Fruit fly (Drosophila melanogaster) whole organism, embryonic: ENCODE measurements around the gene CG15152.
A peak's percentile ranks its signal among the peaks of the same experiment; 100 is the strongest.

ENCODE experiments used
- Asciz ChIP-seq: fragments of 200-800 bp; sonication (Bioruptor generic); optimal IDR thresholded peaks from 2 replicates; lab custom pipeline; 2017; ENCODE audit warnings: missing biosample characterization, mild to moderate bottlenecking, missing genetic modification characterization, missing genetic modification reagents
- B-H2 ChIP-seq: fragments of 200-800 bp; sonication (Bioruptor generic); optimal IDR thresholded peaks from 2 replicates; lab custom pipeline; 2018; ENCODE audit warnings: missing biosample characterization, mild to moderate bottlenecking, missing genetic modification characterization
- CG10267 ChIP-seq: fragments of 200-800 bp; sonication (Bioruptor generic); optimal IDR thresholded peaks from 2 replicates; lab custom pipeline; 2018; ENCODE audit warnings: missing biosample characterization, mild to moderate bottlenecking, missing genetic modification characterization, moderate library complexity
- CG12104 ChIP-seq: fragments of 200-800 bp; sonication (Bioruptor generic); optimal IDR thresholded peaks from 3 replicates; lab custom pipeline; 2016; ENCODE audit warnings: missing biosample characterization, missing genetic modification characterization
- CG12744 ChIP-seq: fragments of 200-800 bp; sonication (Bioruptor generic); optimal IDR thresholded peaks from 2 replicates; lab custom pipeline; 2016; ENCODE audit warnings: missing biosample characterization, missing genetic modification characterization
- CG14050 ChIP-seq: fragments of 200-800 bp; sonication (Bioruptor generic); IDR thresholded peaks from 3 replicates; pipeline ENCODE4 v1.3.6; 2022; ENCODE audit warnings: missing biosample characterization, missing genetic modification characterization
- CG14441 ChIP-seq: fragments of 200-800 bp; sonication (Bioruptor generic); IDR thresholded peaks from 2 replicates; pipeline ENCODE4 v1.3.6; 2022; ENCODE audit warnings: missing biosample characterization, missing genetic modification characterization
- CG1529 ChIP-seq: fragments of 200-800 bp; sonication (Bioruptor generic); optimal IDR thresholded peaks from 3 replicates; lab custom pipeline; 2018; ENCODE audit warnings: missing biosample characterization, missing genetic modification characterization
- CG17361 ChIP-seq: fragments of 200-800 bp; sonication (Bioruptor generic); IDR thresholded peaks from 3 replicates; pipeline ENCODE4 v1.3.6; 2022; ENCODE audit warnings: missing biosample characterization, missing genetic modification characterization
- CG17829 ChIP-seq: fragments of 200-800 bp; optimal IDR thresholded peaks from 2 replicates; lab custom pipeline; 2019; ENCODE audit warnings: missing biosample characterization, mild to moderate bottlenecking, missing genetic modification characterization, moderate library complexity
- CG2129 ChIP-seq: fragments of 200-800 bp; sonication (Bioruptor generic); IDR thresholded peaks from 2 replicates; pipeline ENCODE4 v1.3.6; 2022; ENCODE audit warnings: missing biosample characterization, missing genetic modification characterization; ENCODE audit not compliant: partially characterized antibody
- CG2202 ChIP-seq: fragments of 200-800 bp; sonication (Bioruptor generic); optimal IDR thresholded peaks from 2 replicates; lab custom pipeline; 2018; ENCODE audit warnings: missing biosample characterization, mild to moderate bottlenecking, missing genetic modification characterization
- CG3281 ChIP-seq: fragments of 200-800 bp; sonication (Bioruptor generic); optimal IDR thresholded peaks from 3 replicates; lab custom pipeline; 2017; ENCODE audit warnings: missing biosample characterization, mild to moderate bottlenecking, missing genetic modification characterization
- CG34224 ChIP-seq: fragments of 200-800 bp; sonication (Bioruptor generic); IDR thresholded peaks from 3 replicates; pipeline ENCODE4 v1.3.6; 2022; ENCODE audit warnings: missing biosample characterization, missing genetic modification characterization; ENCODE audit not compliant: partially characterized antibody
- CG6683 ChIP-seq: fragments of 200-800 bp; sonication (Bioruptor generic); optimal IDR thresholded peaks from 2 replicates; lab custom pipeline; 2017; ENCODE audit warnings: missing biosample characterization, mild to moderate bottlenecking, missing genetic modification characterization, missing genetic modification reagents
- CG6765 ChIP-seq: fragments of 200-800 bp; sonication (Bioruptor generic); optimal IDR thresholded peaks from 3 replicates; lab custom pipeline; 2017; ENCODE audit warnings: missing biosample characterization, mild to moderate bottlenecking, missing genetic modification characterization
- CG8290 ChIP-seq, 3 experiments: fragments of 200-800 bp; sonication (Bioruptor generic); optimal IDR thresholded peaks; 2 replicates each; lab custom pipeline; 2016 to 2019; ENCODE audit warnings: missing biosample characterization in 3 of 3, missing genetic modification characterization in 3 of 3, mild to moderate bottlenecking in 2 of 3, moderate library complexity in 1 of 3
- Deaf1 ChIP-seq: fragments of 200-800 bp; optimal IDR thresholded peaks from 3 replicates; lab custom pipeline; 2019; ENCODE audit warnings: missing biosample characterization, mild to moderate bottlenecking, missing genetic modification characterization, moderate library complexity
- Ets97D ChIP-seq: fragments of 200-800 bp; sonication (Bioruptor generic); optimal IDR thresholded peaks from 3 replicates; lab custom pipeline; 2016; ENCODE audit warnings: missing biosample characterization, missing genetic modification characterization
- HmgD ChIP-seq: fragments of 200-800 bp; sonication (Bioruptor generic); optimal IDR thresholded peaks from 3 replicates; lab custom pipeline; 2016; ENCODE audit warnings: missing biosample characterization, missing genetic modification characterization
- NC2β ChIP-seq: fragments of 200-800 bp; sonication (Bioruptor generic); optimal IDR thresholded peaks from 2 replicates; lab custom pipeline; 2016; ENCODE audit warnings: missing biosample characterization, missing genetic modification characterization
- Nf-YC ChIP-seq: fragments of 200-800 bp; optimal IDR thresholded peaks from 3 replicates; lab custom pipeline; 2019; ENCODE audit warnings: missing biosample characterization, mild to moderate bottlenecking, missing genetic modification characterization, moderate library complexity
- Oaz ChIP-seq: fragments of 200-800 bp; sonication (Bioruptor generic); IDR thresholded peaks from 2 replicates; pipeline ENCODE4 v1.3.6; 2022; ENCODE audit warnings: missing biosample characterization, missing genetic modification characterization
- Sox102F ChIP-seq: fragments of 200-800 bp; sonication (Bioruptor generic); optimal IDR thresholded peaks from 2 replicates; lab custom pipeline; 2018; ENCODE audit warnings: missing biosample characterization, mild to moderate bottlenecking, missing genetic modification characterization, moderate library complexity
- Stat92E ChIP-seq, 3 experiments: fragments of >200 bp in 2 of 3; fragments of 200-800 bp in 1 of 3; sonication (Bioruptor generic) in 1 of 3; optimal IDR thresholded peaks; 2 replicates each; lab custom pipeline; 2017 to 2019; ENCODE audit warnings: missing biosample characterization in 3 of 3, missing genetic modification characterization in 3 of 3, mild to moderate bottlenecking in 1 of 3, moderate library complexity in 1 of 3
- cad ChIP-seq: fragments of >200 bp; optimal IDR thresholded peaks from 2 replicates; lab custom pipeline; 2017; ENCODE audit warnings: missing biosample characterization, missing genetic modification characterization
- chif ChIP-seq, 2 experiments: fragments of 200-800 bp; sonication (Bioruptor generic); optimal IDR thresholded peaks; 3 replicates each; lab custom pipeline; 2016; ENCODE audit warnings: missing biosample characterization in 2 of 2, missing genetic modification characterization in 2 of 2
- dan ChIP-seq: fragments of 200-800 bp; sonication (Bioruptor generic); IDR thresholded peaks from 2 replicates; pipeline ENCODE4 v1.3.6; 2022; ENCODE audit warnings: missing biosample characterization, missing genetic modification characterization
- emc ChIP-seq: fragments of 200-800 bp; sonication (Bioruptor generic); optimal IDR thresholded peaks from 2 replicates; lab custom pipeline; 2016; ENCODE audit warnings: missing biosample characterization, missing genetic modification characterization
- ems ChIP-seq: fragments of 200-800 bp; sonication (Bioruptor generic); optimal IDR thresholded peaks from 3 replicates; lab custom pipeline; 2016; ENCODE audit warnings: missing biosample characterization, missing genetic modification characterization
- fd96Cb ChIP-seq: fragments of 200-800 bp; sonication (Bioruptor generic); optimal IDR thresholded peaks from 2 replicates; lab custom pipeline; 2018; ENCODE audit warnings: missing biosample characterization, mild to moderate bottlenecking, missing genetic modification characterization, moderate library complexity
- gfzf ChIP-seq: fragments of 200-800 bp; sonication (Bioruptor generic); optimal IDR thresholded peaks from 2 replicates; lab custom pipeline; 2016; ENCODE audit warnings: missing biosample characterization, mild to moderate bottlenecking, missing genetic modification characterization, moderate library complexity
- gt ChIP-seq: fragments of 200-800 bp; sonication (Bioruptor generic); IDR thresholded peaks from 2 replicates; pipeline ENCODE4 v1.3.6; 2022; ENCODE audit warnings: missing biosample characterization, missing genetic modification characterization
- lab ChIP-seq: fragments of 200-800 bp; sonication (Bioruptor generic); optimal IDR thresholded peaks from 3 replicates; lab custom pipeline; 2017; ENCODE audit warnings: missing biosample characterization, missing genetic modification characterization, mild to moderate bottlenecking, moderate library complexity, missing genetic modification reagents
- lov ChIP-seq, 2 experiments: fragments of 200-800 bp in 1 of 2; fragments of >200 bp in 1 of 2; sonication (Bioruptor generic) in 1 of 2; IDR thresholded peaks in 1 of 2; optimal IDR thresholded peaks in 1 of 2; 2 replicates in 1 of 2; 3 replicates in 1 of 2; pipeline versions ENCODE4 v1.3.6 to Lab custom; 2017 to 2022; ENCODE audit warnings: missing biosample characterization in 1 of 2, missing genetic modification characterization in 1 of 2
- mam ChIP-seq: fragments of 200-800 bp; sonication (Bioruptor generic); optimal IDR thresholded peaks from 3 replicates; lab custom pipeline; 2016; ENCODE audit warnings: missing biosample characterization, missing genetic modification characterization
- nmo ChIP-seq: fragments of 200-800 bp; sonication (Bioruptor generic); optimal IDR thresholded peaks from 2 replicates; lab custom pipeline; 2018; ENCODE audit warnings: missing biosample characterization, mild to moderate bottlenecking, missing genetic modification characterization, moderate library complexity
- org-1 ChIP-seq: fragments of 200-800 bp; sonication (Bioruptor generic); optimal IDR thresholded peaks from 2 replicates; lab custom pipeline; 2017; ENCODE audit warnings: missing biosample characterization, missing genetic modification characterization
- pan ChIP-seq, 4 experiments: fragments of >200 bp in 3 of 4; fragments of 200-800 bp in 1 of 4; sonication (Bioruptor generic) in 1 of 4; optimal IDR thresholded peaks in 3 of 4; IDR thresholded peaks in 1 of 4; 2 replicates each; pipeline versions ENCODE4 v1.3.6 to Lab custom; 2017 to 2022; ENCODE audit warnings: missing biosample characterization in 2 of 4, missing genetic modification characterization in 2 of 4, mixed read lengths in 1 of 4
- schlank ChIP-seq: fragments of 200-800 bp; sonication (Bioruptor generic); optimal IDR thresholded peaks from 2 replicates; lab custom pipeline; 2018; ENCODE audit warnings: missing biosample characterization, mild to moderate bottlenecking, missing genetic modification characterization
- sim ChIP-seq: fragments of 200-800 bp; sonication (Bioruptor generic); IDR thresholded peaks from 2 replicates; pipeline ENCODE4 v1.3.6; 2022; ENCODE audit warnings: missing biosample characterization, missing genetic modification characterization
- slp2 ChIP-seq: fragments of 200-800 bp; sonication (Bioruptor generic); optimal IDR thresholded peaks from 2 replicates; lab custom pipeline; 2016; ENCODE audit warnings: missing biosample characterization, missing genetic modification characterization
- sqz ChIP-seq: fragments of 200-800 bp; sonication (Bioruptor generic); optimal IDR thresholded peaks from 3 replicates; lab custom pipeline; 2018; ENCODE audit warnings: missing biosample characterization, mild to moderate bottlenecking, missing genetic modification characterization
- tap ChIP-seq: fragments of 200-800 bp; optimal IDR thresholded peaks from 3 replicates; lab custom pipeline; 2019; ENCODE audit warnings: missing biosample characterization, mild to moderate bottlenecking, missing genetic modification characterization, moderate library complexity
- wdn ChIP-seq: fragments of 200-800 bp; sonication (Bioruptor generic); IDR thresholded peaks from 2 replicates; pipeline ENCODE4 v1.3.6; 2022; ENCODE audit warnings: missing biosample characterization, missing genetic modification characterization
- zfh2 ChIP-seq: fragments of 200-800 bp; sonication (Bioruptor generic); optimal IDR thresholded peaks from 2 replicates; lab custom pipeline; 2016; ENCODE audit warnings: missing biosample characterization, missing genetic modification characterization

CG15152 gene

dm6 chr2L:18141471-18142345 lies 27.4 kb downstream of the CG15152 start (continued):
- peak; percentile 31 for TF ChIP-seq slp2 (GFP tag; lab: Kevin White, UChicago)
- peak; percentile 65 for TF ChIP-seq CG10267
- TF ChIP-seq gfzf (GFP tag; lab: Kevin White, UChicago) = no peak
- no peak for TF ChIP-seq sim (GFP tag; lab: Robert Waterston, UW)
- TF ChIP-seq gt (GFP tag; lab: Robert Waterston, UW) = no peak
- TF ChIP-seq org-1 (GFP tag; lab: Kevin White, UChicago) = peak; percentile 57
- TF ChIP-seq Asciz (GFP tag; lab: Kevin White, UChicago) = peak; percentile 83
- TF ChIP-seq CG14050 (GFP tag; lab: Robert Waterston, UW) = peak; percentile 32; the same call in 2 of the 3 replicates
- peak; percentile 9 for TF ChIP-seq NC2β
- peak; percentile 58 for TF ChIP-seq CG6765 (GFP tag; lab: Kevin White, UChicago)
- no peak for TF ChIP-seq HmgD (GFP tag; lab: Kevin White, UChicago)
- peak; percentile 39 to 64 for TF ChIP-seq chif (GFP tag; optimal IDR thresholded peaks at IDR 0.05; lab: Kevin White, UChicago)
- peak; percentile 47 for TF ChIP-seq CG6683 (GFP tag; lab: Kevin White, UChicago)
- TF ChIP-seq B-H2 (GFP tag; lab: Kevin White, UChicago) = no peak
- peak; percentile 51 for TF ChIP-seq CG14441 (GFP tag; lab: Robert Waterston, UW)
- TF ChIP-seq CG8290 (GFP tag; optimal IDR thresholded peaks at IDR 0.05; lab: Kevin White, UChicago) = peak; percentile 12
- peak in 1 of 2 experiments; percentile 54 for TF ChIP-seq CG8290 (tag; optimal IDR thresholded peaks at IDR 0.05; lab: Kevin White, UChicago)
- peak; percentile 52 for TF ChIP-seq fd96Cb (tag; lab: Kevin White, UChicago)
- TF ChIP-seq lov (optimal IDR thresholded peaks at IDR 0.05; lab: Kevin White, UChicago) = no peak
- 0 out of 3 replicates have a peak, but pooled peaks have one; percentile 26 for TF ChIP-seq lov (GFP tag; IDR thresholded peaks at IDR 0.05; lab: Robert Waterston, UW)
- TF ChIP-seq pan (optimal IDR thresholded peaks at IDR 0.05; lab: Kevin White, UChicago) = no peak
- TF ChIP-seq pan (GFP tag; optimal IDR thresholded peaks at IDR 0.05 in 1 of 2, IDR thresholded peaks at IDR 0.05 in 1 of 2) = peak in 1 of 2 experiments; percentile 61
- TF ChIP-seq schlank (tag; lab: Kevin White, UChicago) = peak; percentile 25
- TF ChIP-seq lab = peak; percentile 71
- peak; percentile 40 for TF ChIP-seq ems (GFP tag; lab: Kevin White, UChicago)
- TF ChIP-seq CG17361 (GFP tag; lab: Robert Waterston, UW) = peak; percentile 83
- TF ChIP-seq wdn = 0 out of 2 replicates have a peak, but pooled peaks have one; percentile 8
- TF ChIP-seq sqz = peak; percentile 23
- TF ChIP-seq zfh2 = peak; percentile 52
- peak; percentile 10 for TF ChIP-seq Ets97D
- peak; percentile 8 for TF ChIP-seq CG2202 (tag; lab: Kevin White, UChicago)
- no peak for TF ChIP-seq CG34224 (GFP tag; lab: Robert Waterston, UW)
- no peak for TF ChIP-seq CG12744 (GFP tag; lab: Kevin White, UChicago)
- TF ChIP-seq CG17829 (tag; lab: Kevin White, UChicago) = peak; percentile 62
- TF ChIP-seq Sox102F (GFP tag; lab: Kevin White, UChicago) = peak; percentile 79
- peak; percentile 57 for TF ChIP-seq CG1529 (GFP tag; lab: Kevin White, UChicago)
- TF ChIP-seq CG3281 (GFP tag; lab: Kevin White, UChicago) = peak; percentile 68
- peak; percentile 10 for TF ChIP-seq emc (GFP tag; lab: Kevin White, UChicago)
- peak; percentile 41 for TF ChIP-seq Nf-YC (tag; lab: Kevin White, UChicago)
- TF ChIP-seq nmo (GFP tag; lab: Kevin White, UChicago) = peak; percentile 68
- TF ChIP-seq CG12104 (GFP tag; lab: Kevin White, UChicago) = peak; percentile 48
- TF ChIP-seq cad (GFP tag; lab: Kevin White, UChicago) = no peak
- TF ChIP-seq tap = peak; percentile 46
- no peak for TF ChIP-seq CG2129 (GFP tag; lab: Robert Waterston, UW)
- TF ChIP-seq dan (GFP tag; lab: Robert Waterston, UW) = no peak
- 0 out of 2 replicates have a peak, but pooled peaks have one; percentile 14 for TF ChIP-seq Oaz (GFP tag; lab: Robert Waterston, UW)
- TF ChIP-seq Stat92E (GFP tag; optimal IDR thresholded peaks at IDR 0.05; lab: Kevin White, UChicago) = no peak
- TF ChIP-seq mam (GFP tag; lab: Kevin White, UChicago) = peak; percentile 35
- peak; percentile 93 for TF ChIP-seq Deaf1 (tag; lab: Kevin White, UChicago)
